Worm (Caenorhabditis elegans) whole organism, L4/young adult: ENCODE measurements around the gene C30H6.12.

Experiments used
- W03F9.2 ChIP-seq: fragments of 150-350 bp; optimal IDR thresholded peaks from 2 replicates; lab custom pipeline; 2014; ENCODE audit warnings: missing biosample characterization, missing genetic modification characterization
- dao-5 ChIP-seq: sonication (generic microtip); optimal IDR thresholded peaks from 2 replicates; lab custom pipeline; 2016; ENCODE audit warnings: missing genotype, missing genetic modification characterization, moderate library complexity, missing compliant biosample characterization
- him-1 ChIP-seq: sonication (generic microtip); optimal IDR thresholded peaks from 2 replicates; lab custom pipeline; 2016; ENCODE audit warnings: missing genotype, missing genetic modification reagents, missing genetic modification characterization, missing compliant biosample characterization

Gene C30H6.12

ce11 chrIV:17383046-17383445 is at the start of gene C30H6.12:
Gene C30H6.12, plus strand, starts transcription at chrIV:17383346.
- TF ChIP-seq W03F9.2 (tag; lab: Kevin White, UChicago): no peak
- TF ChIP-seq him-1 (tag; lab: Kevin White, UChicago): no peak
- TF ChIP-seq dao-5 (tag; lab: Kevin White, UChicago): no peak

ce11 chrIV:17333542-17334281 is 49.4 kb upstream of the C30H6.12 start, which contains the start of gene C49C3.15:
Gene C49C3.15, plus strand, starts transcription at chrIV:17334231.
- TF ChIP-seq dao-5 (tag; lab: Kevin White, UChicago): no peak
- no peak for TF ChIP-seq W03F9.2 (tag; lab: Kevin White, UChicago)
- TF ChIP-seq him-1 (tag; lab: Kevin White, UChicago): no peak

- TF ChIP-seq W03F9.2 (tag; lab: Kevin White, UChicago) (no peak), dao-5 (tag; lab: Kevin White, UChicago) (no peak), him-1 (tag; lab: Kevin White, UChicago) (no peak)
Observed at ce11 chrIV:17335031-17335430, 48.1 kb upstream of the C30H6.12 start, which contains the start of gene C49C3.8. Gene C49C3.8, plus strand, starts transcription at chrIV:17335203.

- TF ChIP-seq him-1 (tag; lab: Kevin White, UChicago) (no peak), dao-5 (tag; lab: Kevin White, UChicago) (no peak), W03F9.2 (tag; lab: Kevin White, UChicago) (no peak)
Observed at ce11 chrIV:17338920-17339510, 44.1 kb upstream of the C30H6.12 start, which contains the start of gene C49C3.10. Gene C49C3.10, minus strand, starts transcription at chrIV:17338970.

ce11 chrIV:17341033-17341432 is 42.1 kb upstream of the C30H6.12 start:
- no peak for TF ChIP-seq dao-5 (tag; lab: Kevin White, UChicago)
- no peak for TF ChIP-seq W03F9.2 (tag; lab: Kevin White, UChicago)
- TF ChIP-seq him-1 (tag; lab: Kevin White, UChicago): no peak

ce11 chrIV:17342179-17342578 is 41.0 kb upstream of the C30H6.12 start, which contains the start of gene C49C3.9:
Gene C49C3.9, minus strand, starts transcription at chrIV:17342314.
- TF ChIP-seq dao-5 (tag; lab: Kevin White, UChicago) (no peak), him-1 (tag; lab: Kevin White, UChicago) (no peak), W03F9.2 (tag; lab: Kevin White, UChicago) (no peak)

ce11 chrIV:17342667-17343066 is 40.5 kb upstream of the C30H6.12 start, which contains the start of gene C49C3.21:
Gene C49C3.21, plus strand, starts transcription at chrIV:17342967.
- TF ChIP-seq W03F9.2 (tag; lab: Kevin White, UChicago): no peak
- TF ChIP-seq dao-5 (tag; lab: Kevin White, UChicago): no peak
- TF ChIP-seq him-1 (tag; lab: Kevin White, UChicago): no peak

ce11 chrIV:17343482-17343881 is 39.7 kb upstream of the C30H6.12 start, which contains the start of gene C49C3.11:
Gene C49C3.11, plus strand, starts transcription at chrIV:17343782.
- TF ChIP-seq him-1 (tag; lab: Kevin White, UChicago) (no peak), dao-5 (tag; lab: Kevin White, UChicago) (no peak), W03F9.2 (tag; lab: Kevin White, UChicago) (no peak)

- TF ChIP-seq dao-5 (tag; lab: Kevin White, UChicago) (no peak), W03F9.2 (tag; lab: Kevin White, UChicago) (no peak), him-1 (tag; lab: Kevin White, UChicago) (no peak)
Observed at ce11 chrIV:17346599-17347218, 36.4 kb upstream of the C30H6.12 start, which contains the start of the genes clec-197 and clec-198. Gene clec-197, minus strand, starts transcription at chrIV:17346699. Gene clec-198, plus strand, starts transcription at chrIV:17347168.

- no peak for TF ChIP-seq him-1 (tag; lab: Kevin White, UChicago)
- TF ChIP-seq dao-5 (tag; lab: Kevin White, UChicago): no peak
- TF ChIP-seq W03F9.2 (tag; lab: Kevin White, UChicago): no peak
Observed at ce11 chrIV:17351586-17351985, 31.6 kb upstream of the C30H6.12 start, which contains the start of gene clec-199. Gene clec-199, plus strand, starts transcription at chrIV:17351886.

ce11 chrIV:17361143-17361542 is 22.0 kb upstream of the C30H6.12 start, which contains the start of gene clec-202:
Gene clec-202, plus strand, starts transcription at chrIV:17361443.
- TF ChIP-seq W03F9.2 (tag; lab: Kevin White, UChicago): no peak
- TF ChIP-seq dao-5 (tag; lab: Kevin White, UChicago): no peak
- TF ChIP-seq him-1 (tag; lab: Kevin White, UChicago): no peak

ce11 chrIV:17367294-17367693 is 15.9 kb upstream of the C30H6.12 start, which contains the start of gene zipt-17:
Gene zipt-17, minus strand, starts transcription at chrIV:17367394.
- TF ChIP-seq dao-5 (tag; lab: Kevin White, UChicago): no peak
- TF ChIP-seq W03F9.2 (tag; lab: Kevin White, UChicago): no peak
